Fruit fly (Drosophila melanogaster): ENCODE data around the gene Gbs-70E.
A peak's percentile ranks its signal among the peaks of the same experiment; 100 is the strongest.

Gene Gbs-70E

dm6 chr3L:14509981-14510380 is 40.8 kb downstream of the Gbs-70E start (continued):
- TF ChIP-seq Hnf4 (GFP tag; optimal IDR thresholded peaks at IDR 0.05) (no peak), Hr78 (GFP tag; optimal IDR thresholded peaks at IDR 0.05) (no peak), h (GFP tag; optimal IDR thresholded peaks at IDR 0.05) (peak; percentile 2), CG32264 (GFP tag; optimal IDR thresholded peaks at IDR 0.05) (no peak), sage (GFP tag; optimal IDR thresholded peaks at IDR 0.05) (no peak), CrebA (GFP tag; optimal IDR thresholded peaks at IDR 0.05; ENCODE audit: borderline replicate concordance) (peak; percentile 13), Rel (GFP tag; optimal IDR thresholded peaks at IDR 0.05) (no peak), Rel (tag; optimal IDR thresholded peaks at IDR 0.05) (peak; percentile 36), N (GFP tag; optimal IDR thresholded peaks at IDR 0.05) (no peak), brk (GFP tag; optimal IDR thresholded peaks at IDR 0.05) (no peak), HLH106 (tag; optimal IDR thresholded peaks at IDR 0.05) (no peak), sv (GFP tag; optimal IDR thresholded peaks at IDR 0.05) (no peak), OdsH (GFP tag; optimal IDR thresholded peaks at IDR 0.05) (no peak), fru (GFP tag; optimal IDR thresholded peaks at IDR 0.05) (peak; percentile 19), dsf (GFP tag; optimal IDR thresholded peaks at IDR 0.05; ENCODE audit: borderline replicate concordance) (no peak), Dfd (GFP tag; optimal IDR thresholded peaks at IDR 0.05) (no peak), Dif (GFP tag; optimal IDR thresholded peaks at IDR 0.05; ENCODE audit: partially characterized antibody) (no peak)

dm6 chr3L:14497479-14497878 is 53.3 kb downstream of the Gbs-70E start:
- peak; percentile 18 for TF ChIP-seq fru (GFP tag; optimal IDR thresholded peaks at IDR 0.05)
- TF ChIP-seq OdsH (GFP tag; optimal IDR thresholded peaks at IDR 0.05), result peak; percentile 37
- TF ChIP-seq psq (GFP tag; optimal IDR thresholded peaks at IDR 0.05), result peak; percentile 12
- no peak for TF ChIP-seq Dif (GFP tag; optimal IDR thresholded peaks at IDR 0.05; ENCODE audit: partially characterized antibody)
- TF ChIP-seq foxo (GFP tag; optimal IDR thresholded peaks at IDR 0.05), result peak in 1 of 2 experiments; percentile 30
- TF ChIP-seq h (GFP tag; optimal IDR thresholded peaks at IDR 0.05), result peak; percentile 50
- TF ChIP-seq usp (GFP tag; optimal IDR thresholded peaks at IDR 0.05), result no peak

All from whole organism, wandering third instar larva.